Fruit fly (Drosophila melanogaster) whole organism, wandering third instar larva: ENCODE data around the gene CG13250.

Experiments used
- Abd-B ChIP-seq: fragments of >200 bp; optimal IDR thresholded peaks from 2 replicates; lab custom pipeline; 2017; ENCODE audit warnings: missing biosample characterization, missing genetic modification characterization
- fru ChIP-seq: fragments of 200-800 bp; sonication (Bioruptor generic); optimal IDR thresholded peaks from 3 replicates; lab custom pipeline; 2016; ENCODE audit warnings: missing biosample characterization, mild to moderate bottlenecking, missing genetic modification characterization
- pan ChIP-seq: fragments of >200 bp; optimal IDR thresholded peaks from 2 replicates; lab custom pipeline; 2017
- usp ChIP-seq: fragments of >200 bp; optimal IDR thresholded peaks from 2 replicates; lab custom pipeline; 2017; ENCODE audit warnings: missing biosample characterization, missing genetic modification characterization

DNA sequence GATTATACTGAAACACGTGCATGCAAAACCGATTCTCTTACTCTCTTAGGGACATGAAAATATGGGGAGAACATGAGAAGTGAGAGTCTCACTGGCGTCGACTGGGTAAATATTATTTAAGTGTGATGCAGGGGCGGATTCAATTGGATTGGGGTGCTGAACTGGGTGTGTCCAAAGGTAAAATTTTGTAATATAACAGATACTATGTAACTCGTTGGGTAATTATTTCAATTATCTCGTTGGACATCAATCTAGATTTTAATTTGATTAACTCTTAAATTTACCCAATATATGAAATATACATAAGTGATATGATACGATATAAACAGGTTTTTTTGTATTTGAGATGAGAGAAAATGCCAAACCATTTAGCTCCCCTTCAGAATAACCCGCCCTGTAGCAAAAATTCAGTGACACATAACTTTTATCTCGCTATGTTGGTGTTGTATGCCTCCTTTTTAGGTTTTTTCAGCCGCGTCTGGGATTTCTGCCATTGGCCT, 25.3 kb upstream of the CG13250 start:
- TF ChIP-seq Abd-B (GFP tag; lab: Kevin White, UChicago), result no peak
- peak; percentile 93 for TF ChIP-seq fru (GFP tag; lab: Kevin White, UChicago)
- TF ChIP-seq pan (lab: Kevin White, UChicago), result no peak
- TF ChIP-seq usp (GFP tag; lab: Kevin White, UChicago), result no peak
